Worm (Caenorhabditis elegans) whole organism, L1 larva: ENCODE results near the gene fbxb-40.
"Not testable (repeated sequence)": the region's sequence is repeated elsewhere in the genome, so short reads cannot be mapped to it uniquely, and the experiment has no call there.

Source experiments
- F16B12.6 ChIP-seq: fragments of 150-350 bp; optimal IDR thresholded peaks from 2 replicates; lab custom pipeline; 2014; ENCODE audit warnings: missing biosample characterization, missing genetic modification characterization
- Y116A8C.19 ChIP-seq: sonication (generic microtip); optimal IDR thresholded peaks from 2 replicates; lab custom pipeline; 2016; ENCODE audit warnings: missing compliant biosample characterization, missing genetic modification characterization, borderline replicate concordance
- alr-1 ChIP-seq: fragments of 200-800 bp; sonication (Bioruptor generic); optimal IDR thresholded peaks from 2 replicates; lab custom pipeline; 2018; ENCODE audit warnings: borderline replicate concordance, mild to moderate bottlenecking, missing genetic modification characterization, missing compliant biosample characterization
- ama-1 ChIP-seq: fragments of 150-350 bp; optimal IDR thresholded peaks from 2 replicates; lab custom pipeline; 2014
- blmp-1 ChIP-seq: fragments of 150-350 bp; optimal IDR thresholded peaks from 2 replicates; lab custom pipeline; 2014; ENCODE audit warnings: missing biosample characterization, missing genetic modification characterization
- ceh-63 ChIP-seq: fragments of 200-800 bp; sonication (Bioruptor generic); optimal IDR thresholded peaks from 2 replicates; lab custom pipeline; 2018; ENCODE audit warnings: mild to moderate bottlenecking, missing genetic modification characterization, missing compliant biosample characterization
- ceh-88 ChIP-seq: fragments of 200-800 bp; sonication (Bioruptor generic); IDR thresholded peaks from 2 replicates; pipeline ENCODE4 v1.3.6; 2022; ENCODE audit warnings: missing genetic modification characterization, missing compliant biosample characterization
- ceh-90 ChIP-seq: sonication (generic microtip); optimal IDR thresholded peaks from 2 replicates; lab custom pipeline; 2016; ENCODE audit warnings: missing genetic modification characterization, missing compliant biosample characterization
- ces-1 ChIP-seq: fragments of 150-350 bp; optimal IDR thresholded peaks from 2 replicates; lab custom pipeline; 2014; ENCODE audit warnings: missing biosample characterization, missing genetic modification reagents, missing genetic modification characterization
- efl-1 ChIP-seq, 4 experiments: fragments of 150-350 bp; optimal IDR thresholded peaks in 3 of 4; peaks in 1 of 4; 1 replicate in 1 of 4; 2 replicates in 3 of 4; lab custom pipeline; 2014; ENCODE audit warnings: missing biosample characterization in 2 of 4, missing genetic modification characterization in 2 of 4, missing genetic modification reagents in 2 of 4
- egl-13 ChIP-seq: sonication (generic microtip); optimal IDR thresholded peaks from 2 replicates; lab custom pipeline; 2016; ENCODE audit warnings: missing genotype, missing genetic modification reagents, missing genetic modification characterization, missing compliant biosample characterization
- ets-5 ChIP-seq: fragments of 200-800 bp; sonication (Bioruptor generic); IDR thresholded peaks from 2 replicates; pipeline ENCODE4 v1.3.6; 2022; ENCODE audit warnings: missing genetic modification characterization, missing compliant biosample characterization
- fkh-10 ChIP-seq: sonication (generic microtip); optimal IDR thresholded peaks from 2 replicates; lab custom pipeline; 2017; ENCODE audit warnings: missing biosample characterization, missing genetic modification reagents, missing genetic modification characterization
- fkh-8 ChIP-seq: sonication (generic microtip); optimal IDR thresholded peaks from 2 replicates; lab custom pipeline; 2016; ENCODE audit warnings: mild to moderate bottlenecking, missing genetic modification characterization, missing compliant biosample characterization
- fos-1 ChIP-seq: fragments of 150-350 bp; optimal IDR thresholded peaks from 2 replicates; lab custom pipeline; 2014; ENCODE audit warnings: missing biosample characterization, missing genetic modification characterization
- grh-1 ChIP-seq: fragments of 200-800 bp; sonication (Bioruptor generic); IDR thresholded peaks from 2 replicates; pipeline ENCODE4 v1.3.6; 2022; ENCODE audit warnings: missing genetic modification reagents, missing genetic modification characterization, missing compliant biosample characterization
- hpl-2 ChIP-seq: fragments of 150-350 bp; optimal IDR thresholded peaks from 2 replicates; lab custom pipeline; 2014; ENCODE audit warnings: missing biosample characterization, missing genetic modification reagents, missing genetic modification characterization
- jun-1 ChIP-seq: fragments of 150-350 bp; optimal IDR thresholded peaks from 2 replicates; lab custom pipeline; 2014; ENCODE audit warnings: missing biosample characterization, missing genetic modification reagents, missing genetic modification characterization
- lin-14 ChIP-seq: fragments of 200-800 bp; sonication (Bioruptor generic); optimal IDR thresholded peaks from 2 replicates; lab custom pipeline; 2018; ENCODE audit warnings: mild to moderate bottlenecking, missing genetic modification characterization, moderate library complexity, missing compliant biosample characterization
- lin-35 ChIP-seq, 2 experiments: fragments of 150-350 bp; optimal IDR thresholded peaks; 2 replicates each; lab custom pipeline; 2014; ENCODE audit warnings: missing biosample characterization in 2 of 2, missing genetic modification characterization in 2 of 2, missing genetic modification reagents in 2 of 2
- lir-3 ChIP-seq: sonication (generic microtip); optimal IDR thresholded peaks from 2 replicates; lab custom pipeline; 2016; ENCODE audit warnings: mild to moderate bottlenecking, missing genetic modification characterization, moderate library complexity, missing compliant biosample characterization; ENCODE audit not compliant: poor library complexity
- lsy-2 ChIP-seq, 2 experiments: fragments of 150-350 bp; optimal IDR thresholded peaks; 2 replicates each; lab custom pipeline; 2014; ENCODE audit warnings: missing biosample characterization in 2 of 2, missing genetic modification characterization in 2 of 2
- nhr-11 ChIP-seq: fragments of 150-350 bp; optimal IDR thresholded peaks from 2 replicates; lab custom pipeline; 2014; ENCODE audit warnings: missing biosample characterization, missing genetic modification characterization
- nhr-19 ChIP-seq: fragments of 200-800 bp; sonication (Bioruptor generic); conservative IDR thresholded peaks from 2 replicates; pipeline ENCODE4 v1.3.6; 2022; ENCODE audit warnings: missing genetic modification characterization, missing compliant biosample characterization
- nhr-28 ChIP-seq: fragments of 150-350 bp; optimal IDR thresholded peaks from 2 replicates; lab custom pipeline; 2014; ENCODE audit warnings: missing biosample characterization, missing genetic modification characterization
- nhr-71 ChIP-seq: sonication (generic microtip); optimal IDR thresholded peaks from 2 replicates; lab custom pipeline; 2016; ENCODE audit warnings: mild to moderate bottlenecking, missing genetic modification characterization, moderate library complexity, missing compliant biosample characterization
- nhr-84 ChIP-seq: sonication (generic microtip); optimal IDR thresholded peaks from 2 replicates; lab custom pipeline; 2017; ENCODE audit warnings: missing biosample characterization, missing genetic modification characterization
- pag-3 ChIP-seq: sonication (generic microtip); optimal IDR thresholded peaks from 2 replicates; lab custom pipeline; 2017; ENCODE audit warnings: missing genetic modification characterization, mild to moderate bottlenecking, missing compliant biosample characterization, antibody characterized with exemption, borderline replicate concordance; ENCODE audit not compliant: insufficient read depth
- pqm-1 ChIP-seq: sonication (generic microtip); optimal IDR thresholded peaks from 3 replicates; lab custom pipeline; 2017; ENCODE audit warnings: missing biosample characterization, missing genetic modification characterization
- rnt-1 ChIP-seq: sonication (generic microtip); optimal IDR thresholded peaks from 2 replicates; lab custom pipeline; 2016; ENCODE audit warnings: mild to moderate bottlenecking, missing genetic modification characterization, moderate library complexity, missing compliant biosample characterization
- snu-23 ChIP-seq: sonication (generic microtip); optimal IDR thresholded peaks from 2 replicates; lab custom pipeline; 2016; ENCODE audit warnings: missing genetic modification characterization, missing compliant biosample characterization
- swsn-7 ChIP-seq: sonication (generic microtip); optimal IDR thresholded peaks from 2 replicates; lab custom pipeline; 2016; ENCODE audit warnings: missing genetic modification characterization, missing compliant biosample characterization
- tbx-2 ChIP-seq: sonication (generic microtip); optimal IDR thresholded peaks from 2 replicates; lab custom pipeline; 2016; ENCODE audit warnings: missing genetic modification characterization, missing compliant biosample characterization
- unc-30 ChIP-seq: sonication (generic microtip); optimal IDR thresholded peaks from 2 replicates; lab custom pipeline; 2017; ENCODE audit warnings: missing biosample characterization, missing genetic modification characterization
- xbp-1 ChIP-seq: sonication (generic microtip); optimal IDR thresholded peaks from 2 replicates; lab custom pipeline; 2016; ENCODE audit warnings: missing genetic modification characterization, missing compliant biosample characterization
- zag-1 ChIP-seq: fragments of 150-350 bp; optimal IDR thresholded peaks from 2 replicates; lab custom pipeline; 2014; ENCODE audit warnings: missing biosample characterization, missing genetic modification characterization
- zip-4 ChIP-seq: fragments of 200-800 bp; sonication (Bioruptor generic); optimal IDR thresholded peaks from 2 replicates; lab custom pipeline; 2018; ENCODE audit warnings: mild to moderate bottlenecking, missing genetic modification characterization, moderate library complexity, missing compliant biosample characterization

fbxb-40 gene

DNA sequence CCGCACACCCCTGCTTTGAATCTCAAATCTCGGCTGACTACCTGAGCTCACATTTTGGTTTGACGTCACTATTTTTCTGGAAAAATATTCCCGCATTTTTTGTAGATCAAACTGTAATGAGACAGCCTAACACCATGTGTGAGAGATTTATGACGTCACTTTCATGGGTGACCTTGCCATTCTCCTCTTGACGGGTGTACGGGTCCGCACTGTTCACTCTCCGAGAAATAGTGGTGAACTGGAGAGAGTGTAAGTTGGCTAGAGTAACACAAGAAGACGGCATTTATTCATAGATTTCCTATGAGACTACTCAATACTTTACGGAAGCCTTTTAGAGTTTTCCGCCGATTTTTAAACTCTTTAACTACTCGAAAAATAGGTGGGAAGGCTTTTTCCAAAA is 5.0 kb upstream of the fbxb-40 start, which contains the start of gene K02E7.7:
Gene K02E7.7 (plus strand): TSS at position 301 of the 400 bp plus-strand sequence.
- not testable (repeated sequence) for TF ChIP-seq lsy-2 (tag; optimal IDR thresholded peaks at IDR 0.05; lab: Kevin White, UChicago); nhr-11 (tag; lab: Kevin White, UChicago); zip-4 (GFP tag; lab: Kevin White, UChicago)

DNA sequence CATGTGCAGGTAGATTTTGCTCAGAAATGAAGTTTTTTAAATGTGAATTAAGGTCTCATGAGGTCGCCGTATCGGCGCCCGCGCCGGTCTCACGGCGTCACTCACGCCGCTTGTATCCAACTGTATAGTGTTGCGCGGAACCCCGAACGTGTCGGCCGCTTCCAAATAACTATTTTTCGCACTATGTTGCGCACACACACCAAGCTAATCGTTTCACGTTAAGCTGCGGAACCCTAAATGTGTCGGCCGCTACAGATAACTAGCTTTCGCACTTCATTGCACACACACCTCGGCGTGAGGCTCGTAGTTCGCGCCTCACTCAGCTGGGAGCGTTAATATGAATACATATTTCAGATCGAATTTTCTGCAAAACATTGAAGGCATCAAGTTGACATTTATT is 2.8 kb downstream of the fbxb-40 start:
- TF ChIP-seq efl-1 (optimal IDR thresholded peaks at IDR 0.05; lab: Kevin White, UChicago) (no peak), efl-1 (GFP tag; optimal IDR thresholded peaks at IDR 0.05 in 1 of 2; lab: Kevin White, UChicago) (peak in 1 of 2 experiments; percentile 34), fkh-10 (GFP tag; lab: Kevin White, UChicago) (no peak)
- TF ChIP-seq, all 84 proteins: peak for 1

DNA sequence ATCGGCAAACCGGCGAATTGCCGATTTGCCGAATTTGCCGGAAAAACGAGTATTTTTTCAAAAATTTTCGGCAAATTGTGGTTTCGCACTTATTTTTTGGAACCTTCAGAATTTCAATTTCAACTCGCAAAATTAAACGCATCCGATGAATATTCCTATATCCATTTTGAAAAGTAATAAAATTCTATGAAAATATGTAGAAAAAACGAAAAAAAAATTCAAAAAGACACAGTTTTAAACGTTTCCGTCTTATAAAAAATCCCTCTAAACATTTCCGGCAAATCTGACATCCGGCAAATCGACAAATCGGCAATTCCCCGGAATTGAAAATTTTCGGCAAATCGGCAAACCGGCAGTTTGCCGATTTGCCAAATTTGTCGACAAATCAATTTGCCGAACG is 4.1 kb downstream of the fbxb-40 start, which contains the start of gene str-148:
Gene str-148 (plus strand): TSS at position 301 of the 400 bp plus-strand sequence.
- no peak for TF ChIP-seq Y116A8C.19 (tag; lab: Kevin White, UChicago)
- TF ChIP-seq nhr-71: no peak
- no peak for TF ChIP-seq nhr-19 (GFP tag; lab: Robert Waterston, UW)
- no peak for TF ChIP-seq xbp-1 (tag; lab: Kevin White, UChicago)
- TF ChIP-seq F16B12.6 (tag; lab: Kevin White, UChicago): no peak
- no peak for TF ChIP-seq snu-23 (GFP tag; lab: Kevin White, UChicago)
- no peak for TF ChIP-seq egl-13 (tag; lab: Kevin White, UChicago)
- TF ChIP-seq zag-1 (tag; lab: Kevin White, UChicago): no peak
- no peak for TF ChIP-seq unc-30 (tag; lab: Kevin White, UChicago)
- TF ChIP-seq nhr-28: no peak
- no peak for TF ChIP-seq pag-3 (tag; lab: Kevin White, UChicago)
- TF ChIP-seq lir-3: no peak
- no peak for TF ChIP-seq ceh-90
- no peak for TF ChIP-seq ama-1 (lab: Kevin White, UChicago)
- no peak for TF ChIP-seq efl-1 (optimal IDR thresholded peaks at IDR 0.05; lab: Kevin White, UChicago)
- TF ChIP-seq efl-1 (GFP tag; optimal IDR thresholded peaks at IDR 0.05 in 1 of 2; lab: Kevin White, UChicago): no peak

ce11 chrII:1043932-1044331 is 5.8 kb downstream of the fbxb-40 start, which contains the start of gene fbxb-45:
Gene fbxb-45 (minus strand): TSS chrII:1044032.
- TF ChIP-seq zip-4 (GFP tag; lab: Kevin White, UChicago); rnt-1 (tag; lab: Kevin White, UChicago); alr-1: not testable (repeated sequence)

DNA sequence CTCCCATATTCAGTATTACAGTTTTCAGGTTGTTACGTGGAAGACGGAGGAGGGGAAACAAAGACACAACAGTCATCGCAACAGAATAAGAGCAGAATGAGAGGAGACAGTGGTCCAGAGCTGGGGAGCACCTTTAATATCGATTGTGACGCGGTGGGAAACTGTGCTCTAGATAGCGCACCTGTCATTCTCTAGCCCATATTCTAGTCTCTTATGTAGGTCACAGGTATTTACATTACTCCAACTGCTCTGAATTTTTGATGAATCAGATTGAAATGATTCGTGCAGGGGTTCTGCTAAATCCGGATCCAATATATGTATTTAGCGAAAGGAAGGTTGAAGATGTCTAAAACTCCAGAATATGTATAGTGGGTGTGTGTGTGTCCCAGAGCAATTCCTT is 7.5 kb downstream of the fbxb-40 start, which contains the start of gene fbxb-41:
Gene fbxb-41 (minus strand): TSS at position 101 of the 400 bp plus-strand sequence.
- TF ChIP-seq blmp-1 (tag; lab: Kevin White, UChicago): no peak
- TF ChIP-seq tbx-2: no peak
- TF ChIP-seq ets-5 (GFP tag; lab: Robert Waterston, UW): no peak
- no peak for TF ChIP-seq nhr-84 (tag; lab: Kevin White, UChicago)
- no peak for TF ChIP-seq ceh-88 (GFP tag; lab: Robert Waterston, UW)
- TF ChIP-seq grh-1: no peak
- no peak for TF ChIP-seq fkh-8 (tag; lab: Kevin White, UChicago)
- no peak for TF ChIP-seq ceh-63 (GFP tag; lab: Kevin White, UChicago)
- TF ChIP-seq hpl-2 (GFP tag; lab: Kevin White, UChicago): no peak
- TF ChIP-seq jun-1 (tag; lab: Kevin White, UChicago): no peak
- no peak for TF ChIP-seq rnt-1 (tag; lab: Kevin White, UChicago)

DNA sequence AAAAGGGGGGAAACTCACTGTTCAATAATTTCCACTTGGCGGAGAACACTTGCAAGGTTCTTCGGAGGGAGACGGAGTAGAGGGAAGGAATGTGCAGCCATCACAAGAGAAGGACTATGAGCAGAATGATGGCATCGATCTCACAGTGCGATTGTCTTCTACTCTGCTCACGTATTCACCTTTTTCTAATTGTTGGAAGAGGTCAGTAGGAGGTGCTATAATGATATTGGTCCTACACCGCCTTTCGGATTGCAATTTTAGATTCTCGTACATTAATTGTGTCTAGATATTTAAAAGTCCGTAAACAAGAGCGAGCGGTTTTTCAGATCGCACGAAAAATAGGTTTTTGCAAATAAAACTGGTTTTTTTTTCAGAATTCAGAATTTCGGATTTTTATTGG is 9.3 kb downstream of the fbxb-40 start, which contains the start of gene fbxb-39:
Gene fbxb-39 (minus strand): TSS at position 101 of the 400 bp plus-strand sequence.
- TF ChIP-seq lin-35 (GFP tag; optimal IDR thresholded peaks at IDR 0.05; lab: Kevin White, UChicago): no peak
- no peak for TF ChIP-seq lin-14 (GFP tag; lab: Kevin White, UChicago)
- no peak for TF ChIP-seq pag-3 (tag; lab: Kevin White, UChicago)
- TF ChIP-seq ces-1: no peak
- no peak for TF ChIP-seq alr-1
- TF ChIP-seq swsn-7: no peak
- TF ChIP-seq lsy-2 (tag; optimal IDR thresholded peaks at IDR 0.05; lab: Kevin White, UChicago): no peak
- TF ChIP-seq fos-1: no peak
- no peak for TF ChIP-seq nhr-84 (tag; lab: Kevin White, UChicago)
- TF ChIP-seq pqm-1 (tag; lab: Kevin White, UChicago): no peak
- no peak for TF ChIP-seq lir-3
